Worm (Caenorhabditis elegans): ENCODE results near the gene cdf-1.

ce11 chrX:6509813-6510212 is 4.9 kb upstream of the cdf-1 start:
- no peak for TF ChIP-seq tab-1 (GFP tag; IDR thresholded peaks at IDR 0.05)
- no peak for TF ChIP-seq med-1 (GFP tag; optimal IDR thresholded peaks at IDR 0.05; ENCODE audit: insufficient read depth)
- no peak for TF ChIP-seq ref-1 (GFP tag; conservative IDR thresholded peaks at IDR 0.05)
